Fruit fly (Drosophila melanogaster): ENCODE data around the gene alphaTub84D.

DNA sequence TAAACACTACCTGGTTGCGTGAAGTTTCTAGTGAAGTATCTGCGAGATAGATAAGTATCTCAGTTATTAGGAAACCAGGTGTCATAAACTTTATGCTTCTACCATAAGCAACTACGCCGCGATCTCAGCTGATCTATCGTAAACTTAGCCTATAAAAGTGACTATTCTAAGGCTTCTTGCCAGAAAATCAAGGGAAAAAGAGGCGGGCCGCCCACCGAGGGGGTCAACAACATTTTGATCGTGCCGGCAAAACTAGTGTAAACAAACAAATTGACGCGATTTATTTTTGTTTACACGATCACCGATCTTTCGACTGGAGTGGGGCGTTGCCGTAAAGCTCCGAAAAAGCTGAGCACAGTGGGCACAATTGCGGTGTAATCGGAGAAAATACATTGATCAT, 6.4 kb upstream of the alphaTub84D start:
- TF ChIP-seq psq (optimal IDR thresholded peaks at IDR 0.05) (no peak), pan (optimal IDR thresholded peaks at IDR 0.05) (no peak), usp (GFP tag; optimal IDR thresholded peaks at IDR 0.05) (no peak)

All from whole organism.